Fruit fly (Drosophila melanogaster): ENCODE results near the gene CG34107.

- TF ChIP-seq h (optimal IDR thresholded peaks at IDR 0.05) (no peak), Myc (optimal IDR thresholded peaks at IDR 0.05) (no peak), Sin3A (optimal IDR thresholded peaks at IDR 0.05) (no peak), insv (optimal IDR thresholded peaks at IDR 0.05) (no peak), psq (optimal IDR thresholded peaks at IDR 0.05) (no peak), ttk (optimal IDR thresholded peaks at IDR 0.05) (no peak)
These were observed 47.7 kb upstream of the CG34107 start for dm6 chr3R:10176927-10177511.

All from Kc167 (cell line).